Worm (Caenorhabditis elegans) whole organism, late embryonic: ENCODE measurements around the gene ZK1290.7.

Experiments used
- C08G9.2 ChIP-seq: sonication (generic microtip); optimal IDR thresholded peaks from 2 replicates; lab custom pipeline; 2016; ENCODE audit warnings: mild to moderate bottlenecking, missing genetic modification characterization, moderate library complexity, missing compliant biosample characterization
- C38D4.7 ChIP-seq: fragments of 200-800 bp; sonication (Bioruptor generic); optimal IDR thresholded peaks from 2 replicates; lab custom pipeline; 2018; ENCODE audit warnings: mild to moderate bottlenecking, missing genetic modification characterization, moderate library complexity, missing compliant biosample characterization
- F13H6.1 ChIP-seq: sonication (generic microtip); optimal IDR thresholded peaks from 2 replicates; lab custom pipeline; 2016; ENCODE audit warnings: missing genetic modification characterization, missing compliant biosample characterization
- K02D7.2 ChIP-seq: sonication (generic microtip); optimal IDR thresholded peaks from 2 replicates; lab custom pipeline; 2017; ENCODE audit warnings: mild to moderate bottlenecking, missing genetic modification characterization, missing compliant biosample characterization
- K09A11.1 ChIP-seq: sonication (generic microtip); optimal IDR thresholded peaks from 2 replicates; lab custom pipeline; 2017; ENCODE audit warnings: antibody characterized with exemption, mild to moderate bottlenecking, missing genetic modification characterization, missing compliant biosample characterization; ENCODE audit not compliant: insufficient read depth
- Y22D7AL.16 ChIP-seq: sonication (generic microtip); optimal IDR thresholded peaks from 2 replicates; lab custom pipeline; 2016; ENCODE audit warnings: missing genetic modification characterization, missing compliant biosample characterization
- ama-1 ChIP-seq: fragments of 150-350 bp; optimal IDR thresholded peaks from 2 replicates; lab custom pipeline; 2014
- ceh-18 ChIP-seq: sonication (generic microtip); optimal IDR thresholded peaks from 2 replicates; lab custom pipeline; 2016; ENCODE audit warnings: missing genetic modification characterization, missing compliant biosample characterization
- ceh-19 ChIP-seq: fragments of 200-800 bp; sonication (Bioruptor generic); optimal IDR thresholded peaks from 2 replicates; lab custom pipeline; 2018; ENCODE audit warnings: mild to moderate bottlenecking, missing genetic modification characterization, missing compliant biosample characterization
- ceh-2 ChIP-seq: sonication (generic microtip); optimal IDR thresholded peaks from 2 replicates; lab custom pipeline; 2016; ENCODE audit warnings: missing genotype, missing genetic modification characterization, missing compliant biosample characterization
- ceh-22 ChIP-seq: sonication (generic microtip); optimal IDR thresholded peaks from 2 replicates; lab custom pipeline; 2017; ENCODE audit warnings: missing biosample characterization, missing genetic modification characterization
- ceh-30 ChIP-seq: fragments of 150-350 bp; optimal IDR thresholded peaks from 2 replicates; lab custom pipeline; 2014; ENCODE audit warnings: missing biosample characterization, missing genetic modification characterization
- ceh-45 ChIP-seq: fragments of 200-800 bp; sonication (Bioruptor generic); IDR thresholded peaks from 2 replicates; pipeline ENCODE4 v1.3.6; 2022; ENCODE audit warnings: missing genetic modification reagents, missing genetic modification characterization, missing compliant biosample characterization
- ceh-6 ChIP-seq: fragments of 200-800 bp; sonication (Bioruptor generic); optimal IDR thresholded peaks from 2 replicates; lab custom pipeline; 2018; ENCODE audit warnings: mild to moderate bottlenecking, missing genetic modification characterization, missing compliant biosample characterization
- ceh-9 ChIP-seq: sonication (generic microtip); optimal IDR thresholded peaks from 2 replicates; lab custom pipeline; 2016; ENCODE audit warnings: mild to moderate bottlenecking, missing genetic modification characterization, inconsistent platforms, missing compliant biosample characterization
- dmd-4 ChIP-seq: sonication (generic microtip); optimal IDR thresholded peaks from 2 replicates; lab custom pipeline; 2016; ENCODE audit warnings: borderline replicate concordance, missing genetic modification characterization, missing compliant biosample characterization
- dve-1 ChIP-seq: sonication (generic microtip); optimal IDR thresholded peaks from 2 replicates; lab custom pipeline; 2017; ENCODE audit warnings: antibody characterized with exemption, mild to moderate bottlenecking, missing genetic modification characterization, missing compliant biosample characterization
- elt-4 ChIP-seq: sonication (generic microtip); optimal IDR thresholded peaks from 2 replicates; lab custom pipeline; 2016; ENCODE audit warnings: missing genetic modification characterization, missing compliant biosample characterization
- ets-4 ChIP-seq: sonication (generic microtip); optimal IDR thresholded peaks from 2 replicates; lab custom pipeline; 2016; ENCODE audit warnings: missing genetic modification characterization, missing compliant biosample characterization
- eyg-1 ChIP-seq: sonication (generic microtip); optimal IDR thresholded peaks from 2 replicates; lab custom pipeline; 2016; ENCODE audit warnings: missing genotype, missing genetic modification characterization, missing compliant biosample characterization
- fax-1 ChIP-seq: sonication (generic microtip); optimal IDR thresholded peaks from 2 replicates; lab custom pipeline; 2016; ENCODE audit warnings: missing genotype, missing genetic modification characterization, missing compliant biosample characterization
- fkh-6 ChIP-seq: sonication (generic microtip); optimal IDR thresholded peaks from 2 replicates; lab custom pipeline; 2016; ENCODE audit warnings: missing genetic modification characterization, missing compliant biosample characterization
- gmeb-2 ChIP-seq: sonication (generic microtip); optimal IDR thresholded peaks from 2 replicates; lab custom pipeline; 2016; ENCODE audit warnings: missing genetic modification characterization, inconsistent platforms, missing compliant biosample characterization
- hlh-13 ChIP-seq: fragments of 200-800 bp; sonication (Bioruptor generic); optimal IDR thresholded peaks from 2 replicates; lab custom pipeline; 2018; ENCODE audit warnings: mild to moderate bottlenecking, missing genetic modification characterization, missing compliant biosample characterization
- lim-6 ChIP-seq: sonication (generic microtip); optimal IDR thresholded peaks from 2 replicates; lab custom pipeline; 2016; ENCODE audit warnings: missing genetic modification characterization, missing compliant biosample characterization
- madf-2 ChIP-seq: sonication (generic microtip); optimal IDR thresholded peaks from 2 replicates; lab custom pipeline; 2017; ENCODE audit warnings: missing genetic modification characterization, missing compliant biosample characterization
- mec-3 ChIP-seq: sonication (generic microtip); optimal IDR thresholded peaks from 2 replicates; lab custom pipeline; 2016; ENCODE audit warnings: borderline replicate concordance, missing genetic modification characterization, missing compliant biosample characterization
- nfya-1 ChIP-seq: sonication (generic microtip); optimal IDR thresholded peaks from 2 replicates; lab custom pipeline; 2017; ENCODE audit warnings: missing genetic modification characterization, mild to moderate bottlenecking, missing compliant biosample characterization, antibody characterized with exemption, moderate library complexity
- nhr-11 ChIP-seq: fragments of 150-350 bp; optimal IDR thresholded peaks from 2 replicates; lab custom pipeline; 2014; ENCODE audit warnings: missing biosample characterization, missing genetic modification characterization
- nhr-232 ChIP-seq: sonication (generic microtip); optimal IDR thresholded peaks from 2 replicates; lab custom pipeline; 2016; ENCODE audit warnings: missing genetic modification characterization, missing compliant biosample characterization
- npax-4 ChIP-seq: sonication (generic microtip); optimal IDR thresholded peaks from 2 replicates; lab custom pipeline; 2016; ENCODE audit warnings: missing genetic modification characterization, missing compliant biosample characterization
- pag-3 ChIP-seq: sonication (generic microtip); optimal IDR thresholded peaks from 2 replicates; lab custom pipeline; 2016; ENCODE audit warnings: missing compliant biosample characterization, missing genetic modification characterization, borderline replicate concordance
- pat-9 ChIP-seq: fragments of 200-800 bp; sonication (Bioruptor generic); optimal IDR thresholded peaks from 2 replicates; lab custom pipeline; 2018; ENCODE audit warnings: mild to moderate bottlenecking, missing genetic modification characterization, moderate library complexity, missing compliant biosample characterization
- pax-1 ChIP-seq: fragments of 150-350 bp; optimal IDR thresholded peaks from 2 replicates; lab custom pipeline; 2014; ENCODE audit warnings: missing biosample characterization, missing genetic modification characterization
- pha-2 ChIP-seq: sonication (generic microtip); optimal IDR thresholded peaks from 2 replicates; lab custom pipeline; 2017; ENCODE audit warnings: mild to moderate bottlenecking, missing genetic modification characterization, missing compliant biosample characterization
- pha-4 ChIP-seq: fragments of 150-350 bp; optimal IDR thresholded peaks from 2 replicates; lab custom pipeline; 2018; ENCODE audit warnings: missing biosample characterization, missing genetic modification reagents, missing genetic modification characterization
- pqm-1 ChIP-seq: sonication (generic microtip); optimal IDR thresholded peaks from 2 replicates; lab custom pipeline; 2016; ENCODE audit warnings: missing genetic modification characterization, missing compliant biosample characterization
- ref-2 ChIP-seq: sonication (generic microtip); optimal IDR thresholded peaks from 2 replicates; lab custom pipeline; 2016; ENCODE audit warnings: missing genetic modification characterization, missing compliant biosample characterization
- rnt-1 ChIP-seq: sonication (generic microtip); optimal IDR thresholded peaks from 2 replicates; lab custom pipeline; 2016; ENCODE audit warnings: missing genetic modification characterization, missing compliant biosample characterization
- syd-9 ChIP-seq: sonication (generic microtip); optimal IDR thresholded peaks from 2 replicates; lab custom pipeline; 2016; ENCODE audit warnings: mild to moderate bottlenecking, missing genetic modification characterization, moderate library complexity, missing compliant biosample characterization
- tbx-2 ChIP-seq: sonication (generic microtip); optimal IDR thresholded peaks from 2 replicates; lab custom pipeline; 2016; ENCODE audit warnings: missing genetic modification characterization, missing compliant biosample characterization
- tbx-7 ChIP-seq: sonication (generic microtip); optimal IDR thresholded peaks from 2 replicates; lab custom pipeline; 2016; ENCODE audit warnings: missing genotype, missing genetic modification characterization, missing compliant biosample characterization
- unc-42 ChIP-seq: sonication (generic microtip); optimal IDR thresholded peaks from 2 replicates; lab custom pipeline; 2016; ENCODE audit warnings: missing genotype, missing genetic modification characterization, missing compliant biosample characterization
- unc-55 ChIP-seq: sonication (generic microtip); optimal IDR thresholded peaks from 2 replicates; lab custom pipeline; 2017; ENCODE audit warnings: missing biosample characterization, missing genetic modification reagents, missing genetic modification characterization
- unc-86 ChIP-seq: sonication (generic microtip); optimal IDR thresholded peaks from 2 replicates; lab custom pipeline; 2016; ENCODE audit warnings: missing genetic modification characterization, missing compliant biosample characterization
- ztf-16 ChIP-seq: sonication (generic microtip); optimal IDR thresholded peaks from 2 replicates; lab custom pipeline; 2017; ENCODE audit warnings: missing genetic modification characterization, missing compliant biosample characterization

The ZK1290.7 gene

DNA sequence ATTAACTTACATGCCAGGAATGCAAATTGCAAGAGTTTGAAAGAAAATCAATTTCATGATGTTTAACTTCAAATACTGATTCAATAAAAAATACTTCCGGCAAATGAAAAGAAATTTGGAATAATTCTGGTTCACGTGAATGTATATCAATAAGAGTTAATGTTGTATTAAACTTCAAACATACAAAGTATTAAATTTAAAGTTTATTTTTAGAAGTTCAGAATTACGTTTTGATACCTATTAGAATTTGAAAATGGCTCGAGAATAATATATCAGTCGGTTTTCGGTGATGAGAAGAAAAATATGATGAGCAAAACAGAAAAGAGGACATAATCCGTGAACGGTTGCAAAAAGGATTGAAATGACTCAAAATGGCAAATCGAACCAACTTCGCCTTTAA, 35.8 kb downstream of the ZK1290.7 start, which contains the start of gene D1022.9:
TSS of gene D1022.9 (minus strand) at position 101 of the 400 bp plus-strand sequence.
- no peak for TF ChIP-seq K09A11.1
- no peak for TF ChIP-seq nhr-232
- TF ChIP-seq ceh-22 (tag; lab: Kevin White, UChicago) = no peak
- no peak for TF ChIP-seq Y22D7AL.16 (tag; lab: Kevin White, UChicago)
- no peak for TF ChIP-seq C38D4.7 (GFP tag; lab: Kevin White, UChicago)
- no peak for TF ChIP-seq mec-3 (tag; lab: Kevin White, UChicago)
- no peak for TF ChIP-seq pha-4 (tag; lab: Kevin White, UChicago)
- no peak for TF ChIP-seq gmeb-2
- TF ChIP-seq unc-86 (tag; lab: Kevin White, UChicago) = no peak
- no peak for TF ChIP-seq elt-4 (tag; lab: Kevin White, UChicago)
- TF ChIP-seq madf-2 = no peak
- no peak for TF ChIP-seq pqm-1 (tag; lab: Kevin White, UChicago)
- no peak for TF ChIP-seq unc-55 (GFP tag; lab: Kevin White, UChicago)
- TF ChIP-seq ceh-19 = no peak
- TF ChIP-seq ceh-9 (tag; lab: Kevin White, UChicago) = no peak
- no peak for TF ChIP-seq fkh-6 (tag; lab: Kevin White, UChicago)
- no peak for TF ChIP-seq ztf-16 (tag; lab: Kevin White, UChicago)
- TF ChIP-seq ceh-18 (tag; lab: Kevin White, UChicago) = no peak

- TF ChIP-seq unc-42 = no peak
- TF ChIP-seq K09A11.1 = no peak
- no peak for TF ChIP-seq hlh-13 (GFP tag; lab: Kevin White, UChicago)
- TF ChIP-seq dmd-4 (tag; lab: Kevin White, UChicago) = no peak
- TF ChIP-seq ref-2 (tag; lab: Kevin White, UChicago) = no peak
- TF ChIP-seq pag-3 (tag; lab: Kevin White, UChicago) = no peak
- no peak for TF ChIP-seq F13H6.1 (tag; lab: Kevin White, UChicago)
- TF ChIP-seq ceh-19 = no peak
- no peak for TF ChIP-seq ceh-6 (GFP tag; lab: Kevin White, UChicago)
- no peak for TF ChIP-seq nhr-232
- no peak for TF ChIP-seq syd-9 (tag; lab: Kevin White, UChicago)
- TF ChIP-seq dve-1 (tag; lab: Kevin White, UChicago) = no peak
- no peak for TF ChIP-seq npax-4 (tag; lab: Kevin White, UChicago)
- TF ChIP-seq pha-2 (tag; lab: Kevin White, UChicago) = no peak
- no peak for TF ChIP-seq lim-6 (tag; lab: Kevin White, UChicago)
- TF ChIP-seq ceh-45 (GFP tag; lab: Robert Waterston, UW) = no peak
- TF ChIP-seq nhr-11 (tag; lab: Kevin White, UChicago) = no peak
These were observed 42.3 kb downstream of the ZK1290.7 start, which contains the start of gene cah-2 for ce11 chrII:7483009-7483408. TSS of gene cah-2 (minus strand) at chrII:7483109.

DNA sequence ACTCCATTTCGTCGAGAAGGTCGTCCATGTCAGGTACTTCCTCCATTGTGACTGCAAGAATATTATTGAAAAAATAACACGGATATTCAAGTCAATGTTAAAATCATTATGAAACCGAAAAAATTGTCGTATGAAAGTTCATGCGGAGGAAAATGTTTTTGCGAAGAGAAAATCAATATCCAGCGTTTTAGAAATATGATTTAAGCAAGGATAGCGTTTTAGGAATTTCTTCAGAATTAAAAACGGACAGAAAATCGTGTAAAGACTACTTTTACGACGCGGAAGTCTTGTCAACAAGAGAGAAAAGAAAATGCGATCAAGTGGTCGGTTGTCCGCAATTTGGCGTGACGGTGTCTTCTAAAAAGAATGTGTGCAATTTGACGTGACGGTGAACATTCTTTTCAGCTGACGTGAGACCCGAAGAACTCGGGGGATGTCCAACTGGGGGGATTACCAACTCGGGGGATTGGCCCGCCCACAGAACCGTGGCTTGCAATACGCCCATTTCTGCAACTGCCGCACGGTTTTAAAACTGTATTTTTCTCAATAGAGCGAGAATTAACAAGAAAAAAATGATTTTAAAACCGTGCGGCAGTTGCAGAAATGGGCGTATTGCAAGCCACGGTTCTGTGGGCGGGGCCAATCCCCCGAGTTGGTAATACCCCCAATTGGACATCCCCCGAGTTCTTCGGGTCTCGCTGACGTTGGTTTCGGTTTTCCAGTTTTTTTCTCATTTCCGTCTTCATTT, 46.7 kb downstream of the ZK1290.7 start, which contains the start of the genes aka-1 and ubc-6:
TSS of gene aka-1 (minus strand) at position 51 of the 748 bp plus-strand sequence.
TSS of gene ubc-6 (plus strand) at position 701 of the 748 bp plus-strand sequence.
- no peak for TF ChIP-seq syd-9 (tag; lab: Kevin White, UChicago)
- peak; percentile 90 for TF ChIP-seq tbx-2
- TF ChIP-seq eyg-1 (tag; lab: Kevin White, UChicago) = no peak
- peak; percentile 1 for TF ChIP-seq unc-55 (GFP tag; lab: Kevin White, UChicago)
- no peak for TF ChIP-seq K09A11.1
- no peak for TF ChIP-seq K02D7.2
- TF ChIP-seq nfya-1 (tag; lab: Kevin White, UChicago) = peak; percentile 64
- TF ChIP-seq ceh-2 (tag; lab: Kevin White, UChicago) = peak; percentile 54
- TF ChIP-seq dve-1 (tag; lab: Kevin White, UChicago) = no peak
- peak; percentile 68 for TF ChIP-seq C08G9.2
- peak; percentile 49 for TF ChIP-seq ets-4 (tag; lab: Kevin White, UChicago)
- TF ChIP-seq tbx-7 (tag; lab: Kevin White, UChicago) = peak; percentile 55
- TF ChIP-seq pax-1 = no peak
- peak; percentile 63 for TF ChIP-seq dmd-4 (tag; lab: Kevin White, UChicago)
- TF ChIP-seq pat-9 (tag; lab: Kevin White, UChicago) = no peak
- TF ChIP-seq lim-6 (tag; lab: Kevin White, UChicago) = peak; percentile 64
- peak; percentile 86 for TF ChIP-seq rnt-1
- peak; percentile 42 for TF ChIP-seq pqm-1 (tag; lab: Kevin White, UChicago)
- TF ChIP-seq mec-3 (tag; lab: Kevin White, UChicago) = no peak
- no peak for TF ChIP-seq elt-4 (tag; lab: Kevin White, UChicago)
- no peak for TF ChIP-seq pha-2 (tag; lab: Kevin White, UChicago)
- no peak for TF ChIP-seq ceh-30 (tag; lab: Kevin White, UChicago)
- peak; percentile 84 for TF ChIP-seq ref-2 (tag; lab: Kevin White, UChicago)
- TF ChIP-seq fax-1 (tag; lab: Kevin White, UChicago) = peak; percentile 72
- no peak for TF ChIP-seq hlh-13 (GFP tag; lab: Kevin White, UChicago)
- no peak for TF ChIP-seq fkh-6 (tag; lab: Kevin White, UChicago)
- no peak for TF ChIP-seq ama-1
- no peak for TF ChIP-seq npax-4 (tag; lab: Kevin White, UChicago)
- peak; percentile 13 for TF ChIP-seq gmeb-2
